Fruit fly (Drosophila melanogaster): ENCODE results near the gene CG32603.

dm6 chrX:14212147-14212792, 27.9 kb downstream of the CG32603 start:
- TF ChIP-seq Hr4 (GFP tag; optimal IDR thresholded peaks at IDR 0.05) (no peak), fd59A (GFP tag; optimal IDR thresholded peaks at IDR 0.05) (no peak), Sox14 (GFP tag; optimal IDR thresholded peaks at IDR 0.05) (no peak), CG6854 (GFP tag; optimal IDR thresholded peaks at IDR 0.05) (no peak)

Measured in whole organism, prepupa.